Fruit fly (Drosophila melanogaster) whole organism, embryonic: Measurements from ENCODE around the gene CG16717.

Experiments
- Aef1 ChIP-seq: fragments of 200-800 bp; sonication (Bioruptor generic); IDR thresholded peaks from 3 replicates; pipeline ENCODE4 v1.3.6; 2022; ENCODE audit warnings: missing biosample characterization, missing genetic modification characterization
- Blimp-1 ChIP-seq: fragments of 200-800 bp; sonication (Bioruptor generic); optimal IDR thresholded peaks from 3 replicates; lab custom pipeline; 2018; ENCODE audit warnings: missing biosample characterization, missing genetic modification characterization, mild to moderate bottlenecking, moderate library complexity, missing genetic modification reagents
- CG10431 ChIP-seq: fragments of 200-800 bp; sonication (Bioruptor generic); optimal IDR thresholded peaks from 3 replicates; lab custom pipeline; 2018; ENCODE audit warnings: missing biosample characterization, mild to moderate bottlenecking, missing genetic modification characterization
- CG10462 ChIP-seq: fragments of 200-800 bp; sonication (Bioruptor generic); optimal IDR thresholded peaks from 2 replicates; lab custom pipeline; 2016; ENCODE audit warnings: missing biosample characterization, missing genetic modification characterization
- CG10565 ChIP-seq: fragments of 200-800 bp; sonication (Bioruptor generic); optimal IDR thresholded peaks from 3 replicates; lab custom pipeline; 2016; ENCODE audit warnings: missing biosample characterization, mild to moderate bottlenecking, missing genetic modification characterization
- CG10654 ChIP-seq: fragments of 200-800 bp; sonication (Bioruptor generic); optimal IDR thresholded peaks from 2 replicates; lab custom pipeline; 2016; ENCODE audit warnings: missing biosample characterization, missing genetic modification characterization
- CG11504 ChIP-seq: fragments of 200-800 bp; sonication (Bioruptor generic); optimal IDR thresholded peaks from 3 replicates; lab custom pipeline; 2019; ENCODE audit warnings: missing biosample characterization, mild to moderate bottlenecking, missing genetic modification characterization, moderate library complexity
- CG1233 ChIP-seq: fragments of 200-800 bp; sonication (Bioruptor generic); optimal IDR thresholded peaks from 4 replicates; lab custom pipeline; 2018; ENCODE audit warnings: missing biosample characterization, mild to moderate bottlenecking, missing genetic modification characterization
- CG14710 ChIP-seq: fragments of 200-800 bp; sonication (Bioruptor generic); optimal IDR thresholded peaks from 3 replicates; lab custom pipeline; 2019; ENCODE audit warnings: missing biosample characterization, mild to moderate bottlenecking, missing genetic modification characterization, moderate library complexity
- CG14965 ChIP-seq: fragments of 200-800 bp; sonication (Bioruptor generic); optimal IDR thresholded peaks from 2 replicates; lab custom pipeline; 2016; ENCODE audit warnings: missing biosample characterization, missing genetic modification characterization, borderline replicate concordance
- CG16779 ChIP-seq: fragments of 200-800 bp; sonication (Bioruptor generic); IDR thresholded peaks from 2 replicates; pipeline ENCODE4 v1.3.6; 2022; ENCODE audit warnings: missing biosample characterization, missing genetic modification characterization
- CG17612 ChIP-seq: fragments of 200-800 bp; sonication (Bioruptor generic); IDR thresholded peaks from 2 replicates; pipeline ENCODE4 v1.3.6; 2022; ENCODE audit warnings: missing biosample characterization, missing genetic modification characterization
- CG17829 ChIP-seq: fragments of 200-800 bp; optimal IDR thresholded peaks from 2 replicates; lab custom pipeline; 2019; ENCODE audit warnings: missing biosample characterization, mild to moderate bottlenecking, missing genetic modification characterization, moderate library complexity
- CG32532 ChIP-seq: fragments of 200-800 bp; sonication (Bioruptor generic); IDR thresholded peaks from 2 replicates; pipeline ENCODE4 v1.3.6; 2022; ENCODE audit warnings: missing biosample characterization, missing genetic modification characterization
- CG34422 ChIP-seq: fragments of 200-800 bp; sonication (Bioruptor generic); IDR thresholded peaks from 3 replicates; pipeline ENCODE4 v1.3.6; 2022; ENCODE audit warnings: missing biosample characterization, missing genetic modification characterization
- CG4854 ChIP-seq: fragments of 200-800 bp; sonication (Bioruptor generic); optimal IDR thresholded peaks from 2 replicates; lab custom pipeline; 2016; ENCODE audit warnings: missing biosample characterization, missing genetic modification characterization, inconsistent platforms
- CG6689 ChIP-seq: fragments of 200-800 bp; sonication (Bioruptor generic); IDR thresholded peaks from 2 replicates; pipeline ENCODE4 v1.3.6; 2022; ENCODE audit warnings: missing biosample characterization, missing genetic modification characterization
- CG7357 ChIP-seq: fragments of 200-800 bp; sonication (Bioruptor generic); IDR thresholded peaks from 3 replicates; pipeline ENCODE4 v1.3.6; 2022; ENCODE audit warnings: missing biosample characterization, missing genetic modification characterization
- CG8924 ChIP-seq: fragments of 200-800 bp; optimal IDR thresholded peaks from 3 replicates; lab custom pipeline; 2019; ENCODE audit warnings: missing biosample characterization, mild to moderate bottlenecking, missing genetic modification characterization, moderate library complexity
- CG9797 ChIP-seq: fragments of 200-800 bp; sonication (Bioruptor generic); optimal IDR thresholded peaks from 3 replicates; lab custom pipeline; 2018; ENCODE audit warnings: missing biosample characterization, mild to moderate bottlenecking, missing genetic modification characterization
- CrebB ChIP-seq: fragments of 200-800 bp; sonication (Bioruptor generic); optimal IDR thresholded peaks from 3 replicates; lab custom pipeline; 2018; ENCODE audit warnings: missing biosample characterization, mild to moderate bottlenecking, missing genetic modification characterization
- Dip2 ChIP-seq: fragments of 200-800 bp; sonication (Bioruptor generic); IDR thresholded peaks from 2 replicates; pipeline ENCODE4 v1.3.6; 2022; ENCODE audit warnings: missing biosample characterization, missing genetic modification characterization
- Ets65A ChIP-seq: fragments of 200-800 bp; sonication (Bioruptor generic); peaks from one replicate; lab custom pipeline; 2016; ENCODE audit warnings: missing biosample characterization, missing genetic modification characterization
- H15 ChIP-seq: fragments of 200-800 bp; sonication (Bioruptor generic); IDR thresholded peaks from 3 replicates; pipeline ENCODE4 v1.3.6; 2022; ENCODE audit warnings: missing biosample characterization, missing genetic modification characterization
- HLHmδ ChIP-seq: fragments of 200-800 bp; sonication (Bioruptor generic); optimal IDR thresholded peaks from 2 replicates; lab custom pipeline; 2018; ENCODE audit warnings: missing biosample characterization, mild to moderate bottlenecking, missing genetic modification characterization, moderate library complexity
- HmgZ ChIP-seq: fragments of 200-800 bp; sonication (Bioruptor generic); optimal IDR thresholded peaks from 2 replicates; lab custom pipeline; 2018; ENCODE audit warnings: missing biosample characterization, mild to moderate bottlenecking, missing genetic modification characterization
- Hr78 ChIP-seq, 2 experiments: fragments of 200-800 bp in 1 of 2; fragments of >200 bp in 1 of 2; sonication (Bioruptor generic) in 1 of 2; optimal IDR thresholded peaks; 2 replicates each; lab custom pipeline; 2017 to 2019; ENCODE audit warnings: missing biosample characterization in 2 of 2, missing genetic modification characterization in 2 of 2, mild to moderate bottlenecking in 1 of 2, moderate library complexity in 1 of 2
- MTF-1 ChIP-seq: fragments of 200-800 bp; sonication (Bioruptor generic); optimal IDR thresholded peaks from 2 replicates; lab custom pipeline; 2018; ENCODE audit warnings: missing biosample characterization, mild to moderate bottlenecking, missing genetic modification characterization, borderline replicate concordance
- NC2β ChIP-seq: fragments of 200-800 bp; sonication (Bioruptor generic); optimal IDR thresholded peaks from 2 replicates; lab custom pipeline; 2016; ENCODE audit warnings: missing biosample characterization, missing genetic modification characterization
- Xrp1 ChIP-seq: fragments of 200-800 bp; sonication (Bioruptor generic); IDR thresholded peaks from 2 replicates; pipeline ENCODE4 v1.3.6; 2022; ENCODE audit warnings: missing biosample characterization, missing genetic modification characterization
- ara ChIP-seq: fragments of 200-800 bp; sonication (Bioruptor generic); IDR thresholded peaks from 2 replicates; pipeline ENCODE4 v1.3.6; 2022; ENCODE audit warnings: missing biosample characterization, missing genetic modification characterization
- bab2 ChIP-seq: fragments of 200-800 bp; sonication (Bioruptor generic); optimal IDR thresholded peaks from 2 replicates; lab custom pipeline; 2016; ENCODE audit warnings: missing biosample characterization, missing genetic modification characterization
- bowl ChIP-seq: fragments of 200-800 bp; sonication (Bioruptor generic); IDR thresholded peaks from 2 replicates; pipeline ENCODE4 v1.3.6; 2022; ENCODE audit warnings: missing biosample characterization, missing genetic modification characterization
- chinmo ChIP-seq: fragments of 200-800 bp; sonication (Bioruptor generic); IDR thresholded peaks from 4 replicates; pipeline ENCODE4 v1.3.6; 2022; ENCODE audit warnings: missing biosample characterization, missing genetic modification characterization; ENCODE audit not compliant: partially characterized antibody
- chm ChIP-seq: fragments of 200-800 bp; sonication (Bioruptor generic); IDR thresholded peaks from 2 replicates; pipeline ENCODE4 v1.3.6; 2022; ENCODE audit warnings: missing biosample characterization, missing genetic modification characterization
- cwo ChIP-seq: fragments of 200-800 bp; sonication (Bioruptor generic); optimal IDR thresholded peaks from 3 replicates; lab custom pipeline; 2017; ENCODE audit warnings: missing biosample characterization, missing genetic modification characterization, mild to moderate bottlenecking, moderate library complexity, missing genetic modification reagents
- dm ChIP-seq: fragments of 200-800 bp; sonication (Bioruptor generic); optimal IDR thresholded peaks from 3 replicates; lab custom pipeline; 2016; ENCODE audit warnings: missing biosample characterization, missing genetic modification characterization
- exex ChIP-seq: fragments of 200-800 bp; sonication (Bioruptor generic); optimal IDR thresholded peaks from 4 replicates; lab custom pipeline; 2018; ENCODE audit warnings: missing biosample characterization, mild to moderate bottlenecking, missing genetic modification characterization, moderate library complexity
- fd3F ChIP-seq: fragments of 200-800 bp; sonication (Bioruptor generic); optimal IDR thresholded peaks from 2 replicates; lab custom pipeline; 2018; ENCODE audit warnings: missing biosample characterization, mild to moderate bottlenecking, missing genetic modification characterization, moderate library complexity
- gem ChIP-seq: fragments of 200-800 bp; sonication (Bioruptor generic); optimal IDR thresholded peaks from 2 replicates; lab custom pipeline; 2019; ENCODE audit warnings: missing biosample characterization, mild to moderate bottlenecking, missing genetic modification characterization, moderate library complexity
- gro ChIP-seq: fragments of 200-800 bp; sonication (Bioruptor generic); optimal IDR thresholded peaks from 2 replicates; lab custom pipeline; 2016; ENCODE audit warnings: missing biosample characterization, missing genetic modification characterization
- lmd ChIP-seq: fragments of 200-800 bp; sonication (Bioruptor generic); IDR thresholded peaks from 2 replicates; pipeline ENCODE4 v1.3.6; 2022; ENCODE audit warnings: missing biosample characterization, missing genetic modification characterization
- luna ChIP-seq: fragments of 200-800 bp; sonication (Bioruptor generic); optimal IDR thresholded peaks from 2 replicates; lab custom pipeline; 2016; ENCODE audit warnings: missing biosample characterization, missing genetic modification characterization
- mld ChIP-seq: fragments of 200-800 bp; sonication (Bioruptor generic); IDR thresholded peaks from 3 replicates; pipeline ENCODE4 v1.3.6; 2022; ENCODE audit warnings: missing biosample characterization, missing genetic modification characterization; ENCODE audit not compliant: partially characterized antibody
- nerfin-2 ChIP-seq: fragments of 200-800 bp; sonication (Bioruptor generic); IDR thresholded peaks from 2 replicates; pipeline ENCODE4 v1.3.6; 2022; ENCODE audit warnings: missing biosample characterization, missing genetic modification characterization; ENCODE audit not compliant: partially characterized antibody
- otp ChIP-seq: fragments of 200-800 bp; sonication (Bioruptor generic); IDR thresholded peaks from 3 replicates; pipeline ENCODE4, ENCODE4 v1.3.6; 2022; ENCODE audit warnings: missing biosample characterization, missing genetic modification characterization
- pfk ChIP-seq: fragments of 200-800 bp; sonication (Bioruptor generic); optimal IDR thresholded peaks from 2 replicates; lab custom pipeline; 2018; ENCODE audit warnings: missing biosample characterization, mild to moderate bottlenecking, missing genetic modification characterization, moderate library complexity
- pita ChIP-seq: fragments of 200-800 bp; sonication (Bioruptor generic); optimal IDR thresholded peaks from 2 replicates; lab custom pipeline; 2017; ENCODE audit warnings: missing biosample characterization, mild to moderate bottlenecking, missing genetic modification characterization
- tx ChIP-seq: fragments of 200-800 bp; sonication (Bioruptor generic); optimal IDR thresholded peaks from 2 replicates; lab custom pipeline; 2016; ENCODE audit warnings: missing biosample characterization, missing genetic modification characterization
- vfl ChIP-seq: fragments of 200-800 bp; sonication (Bioruptor generic); optimal IDR thresholded peaks from 2 replicates; lab custom pipeline; 2016; ENCODE audit warnings: missing biosample characterization, missing genetic modification characterization
- zfh1 ChIP-seq: fragments of 200-800 bp; sonication (Bioruptor generic); IDR thresholded peaks from 3 replicates; pipeline ENCODE4 v1.3.6; 2022; ENCODE audit warnings: missing biosample characterization, missing genetic modification characterization

CG16717 gene

dm6 chr3L:9691476-9691826 is 12.4 kb downstream of the CG16717 start (continued):
- TF ChIP-seq bab2 (GFP tag; lab: Kevin White, UChicago) (no peak), CG17612 (GFP tag; lab: Robert Waterston, UW) (no peak), cwo (GFP tag; lab: Kevin White, UChicago) (peak; percentile 74), exex (tag; lab: Kevin White, UChicago) (peak; percentile 97), NC2β (GFP tag; lab: Kevin White, UChicago) (no peak), Aef1 (GFP tag; lab: Robert Waterston, UW) (no peak), MTF-1 (GFP tag; lab: Kevin White, UChicago) (no peak), CG7357 (GFP tag; lab: Robert Waterston, UW) (no peak), lmd (no peak), mld (no peak), CG17829 (tag; lab: Kevin White, UChicago) (no peak), CG10462 (GFP tag; lab: Kevin White, UChicago) (no peak), luna (GFP tag; lab: Kevin White, UChicago) (no peak), CG14965 (GFP tag; lab: Kevin White, UChicago) (no peak), CG10654 (GFP tag; lab: Kevin White, UChicago) (no peak), CG9797 (GFP tag; lab: Kevin White, UChicago) (no peak), CG32532 (GFP tag; lab: Robert Waterston, UW) (no peak), CG16779 (GFP tag; lab: Robert Waterston, UW) (no peak), bowl (no peak), vfl (GFP tag; lab: Kevin White, UChicago) (no peak), chm (no peak), Dip2 (no peak), Hr78 (GFP tag; optimal IDR thresholded peaks at IDR 0.05; lab: Kevin White, UChicago) (no peak), CG34422 (GFP tag; lab: Robert Waterston, UW) (no peak), H15 (GFP tag; lab: Robert Waterston, UW) (no peak), CG14710 (tag; lab: Kevin White, UChicago) (no peak), CG10431 (no peak), Ets65A (peak; percentile 24), CG4854 (GFP tag; lab: Kevin White, UChicago) (no peak), zfh1 (GFP tag; lab: Robert Waterston, UW) (no peak), HmgZ (tag; lab: Kevin White, UChicago) (peak; percentile 53), CG6689 (GFP tag; lab: Robert Waterston, UW) (no peak)

- TF ChIP-seq HLHmδ (peak; percentile 66), fd3F (GFP tag; lab: Kevin White, UChicago) (no peak), CG1233 (GFP tag; lab: Kevin White, UChicago) (no peak), chinmo (GFP tag; lab: Robert Waterston, UW) (peak; percentile 99; the same call in 3 of the 4 replicates), ara (0 out of 2 replicates have a peak, but pooled peaks have one; percentile 19), gem (tag; lab: Kevin White, UChicago) (no peak), Xrp1 (GFP tag; lab: Robert Waterston, UW) (peak; percentile 7; the same call in 1 of the 2 replicates), CG11504 (tag; lab: Kevin White, UChicago) (no peak), CG8924 (no peak), tx (no peak), pfk (GFP tag; lab: Kevin White, UChicago) (no peak), pita (GFP tag; lab: Kevin White, UChicago) (no peak), exex (tag; lab: Kevin White, UChicago) (peak; percentile 58), nerfin-2 (no peak; the same call in 1 of the 2 replicates), gro (GFP tag; lab: Kevin White, UChicago) (no peak), otp (GFP tag; lab: Robert Waterston, UW) (no peak), CG10565 (GFP tag; lab: Kevin White, UChicago) (no peak), Blimp-1 (GFP tag; lab: Kevin White, UChicago) (peak; percentile 70), dm (GFP tag; lab: Kevin White, UChicago) (no peak), CrebB (tag; lab: Kevin White, UChicago) (peak; percentile 14)
Measured at dm6 chr3L:9692234-9692891, 13.4 kb downstream of the CG16717 start.
